Fruit fly (Drosophila melanogaster) whole organism, adult: Measurements from ENCODE around the gene CG12182.
A peak's percentile ranks its signal among the peaks of the same experiment; 100 is the strongest.

Experiments used
- CG11617 ChIP-seq: fragments of 200-800 bp; sonication (Bioruptor generic); optimal IDR thresholded peaks from 2 replicates; lab custom pipeline; 2017; ENCODE audit warnings: mild to moderate bottlenecking, missing biosample characterization, missing genetic modification reagents, missing genetic modification characterization
- CG12768 ChIP-seq: fragments of 200-800 bp; sonication (Bioruptor generic); optimal IDR thresholded peaks from 2 replicates; lab custom pipeline; 2017; ENCODE audit warnings: missing biosample characterization, missing genetic modification characterization, mild to moderate bottlenecking, moderate library complexity, missing genetic modification reagents
- CG14711 ChIP-seq: fragments of 200-800 bp; sonication (Bioruptor generic); optimal IDR thresholded peaks from 2 replicates; lab custom pipeline; 2018; ENCODE audit warnings: missing biosample characterization, mild to moderate bottlenecking, missing genetic modification characterization, moderate library complexity
- CG1620 ChIP-seq: fragments of 200-800 bp; sonication (Bioruptor generic); optimal IDR thresholded peaks from 2 replicates; lab custom pipeline; 2016; ENCODE audit warnings: missing biosample characterization, missing genetic modification characterization
- CG33017 ChIP-seq: fragments of 200-800 bp; sonication (Bioruptor generic); optimal IDR thresholded peaks from 2 replicates; lab custom pipeline; 2018; ENCODE audit warnings: missing biosample characterization, mild to moderate bottlenecking, missing genetic modification characterization, moderate library complexity
- CG5204 ChIP-seq: fragments of 200-800 bp; sonication (Bioruptor generic); optimal IDR thresholded peaks from 2 replicates; lab custom pipeline; 2016; ENCODE audit warnings: missing biosample characterization, missing genetic modification characterization
- CG7045 ChIP-seq: fragments of 200-800 bp; sonication (Bioruptor generic); optimal IDR thresholded peaks from 2 replicates; lab custom pipeline; 2017; ENCODE audit warnings: missing biosample characterization, mild to moderate bottlenecking, missing genetic modification characterization
- CG7101 ChIP-seq: fragments of 200-800 bp; sonication (Bioruptor generic); optimal IDR thresholded peaks from 2 replicates; lab custom pipeline; 2018; ENCODE audit warnings: missing biosample characterization, mild to moderate bottlenecking, missing genetic modification characterization, moderate library complexity
- Clk ChIP-seq: fragments of 200-800 bp; sonication (Bioruptor generic); optimal IDR thresholded peaks from 2 replicates; lab custom pipeline; 2017; ENCODE audit warnings: missing biosample characterization, missing genetic modification characterization
- Crg-1 ChIP-seq: fragments of 200-800 bp; sonication (Bioruptor generic); optimal IDR thresholded peaks from 2 replicates; lab custom pipeline; 2016; ENCODE audit warnings: missing biosample characterization, missing genetic modification characterization
- Hr96 ChIP-seq: fragments of 200-800 bp; sonication (Bioruptor generic); optimal IDR thresholded peaks from 2 replicates; lab custom pipeline; 2016; ENCODE audit warnings: missing biosample characterization, missing genetic modification characterization
- Mnt ChIP-seq: fragments of 200-800 bp; sonication (Bioruptor generic); optimal IDR thresholded peaks from 2 replicates; lab custom pipeline; 2016; ENCODE audit warnings: missing biosample characterization, mild to moderate bottlenecking, missing genetic modification characterization
- bab1 ChIP-seq: fragments of 200-800 bp; sonication (Bioruptor generic); optimal IDR thresholded peaks from 3 replicates; lab custom pipeline; 2019; ENCODE audit warnings: missing biosample characterization, mild to moderate bottlenecking, missing genetic modification characterization, moderate library complexity
- cic ChIP-seq: fragments of 200-800 bp; sonication (Bioruptor generic); optimal IDR thresholded peaks from 2 replicates; lab custom pipeline; 2017; ENCODE audit warnings: missing biosample characterization, mild to moderate bottlenecking, missing genetic modification characterization, moderate library complexity
- cnc ChIP-seq, 2 experiments: fragments of >200 bp; optimal IDR thresholded peaks; 2 replicates each; lab custom pipeline; 2017
- kay ChIP-seq: fragments of 200-800 bp; sonication (Bioruptor generic); peaks from one replicate; lab custom pipeline; 2016; ENCODE audit warnings: missing biosample characterization, missing genetic modification characterization, borderline replicate concordance
- ovo ChIP-seq: fragments of 200-800 bp; sonication (Bioruptor generic); optimal IDR thresholded peaks from 2 replicates; lab custom pipeline; 2016; ENCODE audit warnings: missing biosample characterization, missing genetic modification characterization
- pad ChIP-seq: fragments of 200-800 bp; sonication (Bioruptor generic); optimal IDR thresholded peaks from 3 replicates; lab custom pipeline; 2017; ENCODE audit warnings: missing biosample characterization, missing genetic modification characterization, mild to moderate bottlenecking, moderate library complexity, missing genetic modification reagents
- tj ChIP-seq: fragments of 200-800 bp; sonication (Bioruptor generic); optimal IDR thresholded peaks from 3 replicates; lab custom pipeline; 2017; ENCODE audit warnings: missing biosample characterization, mild to moderate bottlenecking, missing genetic modification characterization, moderate library complexity
- toe ChIP-seq: fragments of 200-800 bp; sonication (Bioruptor generic); optimal IDR thresholded peaks from 2 replicates; lab custom pipeline; 2016; ENCODE audit warnings: missing biosample characterization, missing genetic modification characterization

CG12182 gene

dm6 chr3L:2572907-2573591, 26.3 kb downstream of the CG12182 start:
- TF ChIP-seq cic (GFP tag; lab: Kevin White, UChicago) = peak; percentile 69
- no peak for TF ChIP-seq tj (GFP tag; lab: Kevin White, UChicago)
- TF ChIP-seq kay (GFP tag; lab: Kevin White, UChicago) = peak; percentile 98
- TF ChIP-seq CG33017 = peak; percentile 27
- TF ChIP-seq Crg-1 (GFP tag; lab: Kevin White, UChicago) = peak; percentile 13
- TF ChIP-seq CG11617 (GFP tag; lab: Kevin White, UChicago) = peak; percentile 0

dm6 chr3L:2571975-2572374, 27.4 kb downstream of the CG12182 start:
- TF ChIP-seq CG12768 (GFP tag; lab: Kevin White, UChicago) (peak; percentile 80), pad (no peak), CG14711 (tag; lab: Kevin White, UChicago) (peak; percentile 33), CG7101 (peak; percentile 27), CG7045 (GFP tag; lab: Kevin White, UChicago) (peak; percentile 62)

- peak; percentile 65 for TF ChIP-seq Hr96 (GFP tag; lab: Kevin White, UChicago)
- TF ChIP-seq cic (GFP tag; lab: Kevin White, UChicago) = no peak
- peak; percentile 56 for TF ChIP-seq Mnt (GFP tag; lab: Kevin White, UChicago)
- peak; percentile 81 for TF ChIP-seq CG33017
- no peak for TF ChIP-seq CG5204 (GFP tag; lab: Kevin White, UChicago)
- TF ChIP-seq CG1620 (GFP tag; lab: Kevin White, UChicago) = peak; percentile 31
- peak; percentile 88 for TF ChIP-seq bab1 (GFP tag; lab: Kevin White, UChicago)
- no peak for TF ChIP-seq kay (GFP tag; lab: Kevin White, UChicago)
- TF ChIP-seq CG11617 (GFP tag; lab: Kevin White, UChicago) = peak; percentile 80
- TF ChIP-seq Clk (GFP tag; lab: Kevin White, UChicago) = no peak
- peak; percentile 56 for TF ChIP-seq CG7045 (GFP tag; lab: Kevin White, UChicago)
- TF ChIP-seq tj (GFP tag; lab: Kevin White, UChicago) = peak; percentile 97
- TF ChIP-seq toe = no peak
- TF ChIP-seq ovo (GFP tag; lab: Kevin White, UChicago) = no peak
- peak; percentile 84 for TF ChIP-seq CG14711 (tag; lab: Kevin White, UChicago)
- TF ChIP-seq CG12768 (GFP tag; lab: Kevin White, UChicago) = peak; percentile 19
- TF ChIP-seq cnc (optimal IDR thresholded peaks at IDR 0.05; lab: Kevin White, UChicago) = no peak
- peak; percentile 43 for TF ChIP-seq pad
- TF ChIP-seq Crg-1 (GFP tag; lab: Kevin White, UChicago) = peak; percentile 41
- peak; percentile 92 for TF ChIP-seq CG7101
These were observed 29.1 kb downstream of the CG12182 start for dm6 chr3L:2570269-2570723.

dm6 chr3L:2568274-2568673, 31.1 kb downstream of the CG12182 start:
- TF ChIP-seq tj (GFP tag; lab: Kevin White, UChicago) (peak; percentile 5), Crg-1 (GFP tag; lab: Kevin White, UChicago) (no peak), ovo (GFP tag; lab: Kevin White, UChicago) (no peak), CG33017 (no peak), CG7101 (no peak), cic (GFP tag; lab: Kevin White, UChicago) (no peak)

- no peak for TF ChIP-seq CG33017
- no peak for TF ChIP-seq kay (GFP tag; lab: Kevin White, UChicago)
- TF ChIP-seq Clk (GFP tag; lab: Kevin White, UChicago) = no peak
- TF ChIP-seq CG5204 (GFP tag; lab: Kevin White, UChicago) = no peak
- TF ChIP-seq CG7101 = no peak
- TF ChIP-seq Crg-1 (GFP tag; lab: Kevin White, UChicago) = no peak
- TF ChIP-seq cic (GFP tag; lab: Kevin White, UChicago) = no peak
- TF ChIP-seq tj (GFP tag; lab: Kevin White, UChicago) = no peak
- no peak for TF ChIP-seq ovo (GFP tag; lab: Kevin White, UChicago)
- TF ChIP-seq Mnt (GFP tag; lab: Kevin White, UChicago) = no peak
- no peak for TF ChIP-seq pad
- TF ChIP-seq toe = no peak
- no peak for TF ChIP-seq CG11617 (GFP tag; lab: Kevin White, UChicago)
These were observed 32.2 kb downstream of the CG12182 start for dm6 chr3L:2567050-2567609.

- no peak for TF ChIP-seq toe
- TF ChIP-seq ovo (GFP tag; lab: Kevin White, UChicago) = no peak
- TF ChIP-seq Mnt (GFP tag; lab: Kevin White, UChicago) = no peak
These were observed 33.4 kb downstream of the CG12182 start for dm6 chr3L:2566029-2566428.

dm6 chr3L:2555670-2556069, 43.7 kb downstream of the CG12182 start:
- TF ChIP-seq CG7045 (GFP tag; lab: Kevin White, UChicago) (no peak), kay (GFP tag; lab: Kevin White, UChicago) (peak; percentile 91), Mnt (GFP tag; lab: Kevin White, UChicago) (no peak), ovo (GFP tag; lab: Kevin White, UChicago) (no peak), bab1 (GFP tag; lab: Kevin White, UChicago) (no peak), cic (GFP tag; lab: Kevin White, UChicago) (no peak)
